Worm (Caenorhabditis elegans) whole organism, L4/young adult: Measurements from ENCODE around the gene sra-32.
A peak's percentile ranks its signal among the peaks of the same experiment; 100 is the strongest.

Experiments used
- W03F9.2 ChIP-seq: fragments of 150-350 bp; optimal IDR thresholded peaks from 2 replicates; lab custom pipeline; 2014; ENCODE audit warnings: missing biosample characterization, missing genetic modification characterization
- dao-5 ChIP-seq: sonication (generic microtip); optimal IDR thresholded peaks from 2 replicates; lab custom pipeline; 2016; ENCODE audit warnings: missing genotype, missing genetic modification characterization, moderate library complexity, missing compliant biosample characterization
- him-1 ChIP-seq: sonication (generic microtip); optimal IDR thresholded peaks from 2 replicates; lab custom pipeline; 2016; ENCODE audit warnings: missing genotype, missing genetic modification reagents, missing genetic modification characterization, missing compliant biosample characterization

- TF ChIP-seq him-1 (tag; lab: Kevin White, UChicago) (peak; percentile 67), dao-5 (tag; lab: Kevin White, UChicago) (no peak), W03F9.2 (tag; lab: Kevin White, UChicago) (peak; percentile 20)
Measured at ce11 chrII:4506552-4507291, 25.1 kb downstream of the sra-32 start.
